Fruit fly (Drosophila melanogaster): ENCODE measurements around the gene CG10516.
A peak's percentile ranks its signal among the peaks of the same experiment; 100 is the strongest.

Gene CG10516

DNA sequence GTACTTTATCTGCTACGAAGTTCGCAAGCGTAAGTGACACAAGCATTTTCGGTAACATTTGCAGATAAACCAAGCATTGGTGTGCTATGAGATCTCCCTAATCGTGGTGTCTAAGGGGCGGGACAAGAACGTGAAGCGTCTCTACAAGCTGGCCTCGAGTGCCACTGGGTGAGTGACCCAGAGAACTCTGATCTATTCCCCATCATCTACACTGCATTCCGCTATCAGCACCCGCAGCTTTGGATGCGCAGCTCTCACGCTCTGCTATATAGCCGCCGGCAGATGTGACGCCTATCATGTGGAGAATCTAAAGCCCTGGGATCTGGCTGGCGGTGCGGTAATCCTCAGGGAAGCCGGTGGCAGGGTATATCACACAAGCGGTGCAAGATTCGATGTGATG is 11.2 kb downstream of the CG10516 start:
- TF ChIP-seq CrebB (tag; optimal IDR thresholded peaks at IDR 0.05) (no peak), CG10959 (GFP tag; IDR thresholded peaks at IDR 0.05) (no peak), CG10543 (GFP tag; optimal IDR thresholded peaks at IDR 0.05) (no peak), grau (tag; optimal IDR thresholded peaks at IDR 0.05) (no peak), CG7963 (GFP tag; IDR thresholded peaks at IDR 0.05; ENCODE audit: partially characterized antibody) (0 out of 3 replicates have a peak, but pooled peaks have one; percentile 19), CG1647 (GFP tag; optimal IDR thresholded peaks at IDR 0.05) (no peak), Pdp1 (GFP tag; optimal IDR thresholded peaks at IDR 0.05) (peak in 1 of 2 experiments; percentile 8), CG13123 (GFP tag; optimal IDR thresholded peaks at IDR 0.05) (no peak), CG14441 (GFP tag; IDR thresholded peaks at IDR 0.05) (0 out of 2 replicates have a peak, but pooled peaks have one; percentile 10), Hr78 (GFP tag; optimal IDR thresholded peaks at IDR 0.05) (peak in 1 of 2 experiments; percentile 16)

DNA sequence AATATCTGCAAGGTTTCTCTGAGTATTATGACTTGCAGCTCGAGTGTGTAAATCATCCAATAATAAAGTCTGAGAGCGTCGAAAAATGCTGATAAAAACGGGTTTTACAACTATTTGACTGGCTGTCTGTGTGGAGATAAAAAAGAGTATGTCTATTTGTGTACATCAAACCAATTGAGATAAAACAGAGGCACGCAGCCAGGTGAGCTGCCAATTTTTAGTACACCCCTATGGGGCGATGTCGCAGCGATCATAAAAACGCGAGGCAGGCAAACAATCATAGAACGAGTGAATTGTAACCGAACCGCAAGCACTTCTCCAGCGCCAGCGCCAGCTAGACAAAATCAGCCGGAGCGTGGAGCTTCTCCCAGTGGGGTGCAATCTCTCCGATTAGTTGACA is 11.9 kb downstream of the CG10516 start, which contains the start of gene CG17027:
CG17027 (plus strand) TSS at position 189 of the 400 bp plus-strand sequence.
- TF ChIP-seq Ada2b (GFP tag; IDR thresholded peaks at IDR 0.05) = no peak
- no peak for TF ChIP-seq tio (GFP tag; optimal IDR thresholded peaks at IDR 0.05)
- no peak for TF ChIP-seq eyg (GFP tag; optimal IDR thresholded peaks at IDR 0.05)
- no peak for TF ChIP-seq grn (GFP tag; optimal IDR thresholded peaks at IDR 0.05)
- TF ChIP-seq CG9215 (GFP tag; IDR thresholded peaks at IDR 0.05) = no peak
- TF ChIP-seq Neu2 (GFP tag; optimal IDR thresholded peaks at IDR 0.05; ENCODE audit: borderline replicate concordance) = no peak
- no peak for TF ChIP-seq peb (GFP tag; IDR thresholded peaks at IDR 0.05)
- no peak for TF ChIP-seq CG11247 (GFP tag; IDR thresholded peaks at IDR 0.05)
- TF ChIP-seq Fer1 (GFP tag; optimal IDR thresholded peaks at IDR 0.05) = peak; percentile 0
- TF ChIP-seq Nf-YA (GFP tag; IDR thresholded peaks at IDR 0.05) = no peak
- TF ChIP-seq CG13894 (tag; optimal IDR thresholded peaks at IDR 0.05) = peak; percentile 53
- TF ChIP-seq nerfin-1 (tag; optimal IDR thresholded peaks at IDR 0.05) = no peak
- peak; percentile 50 for TF ChIP-seq sug (tag; optimal IDR thresholded peaks at IDR 0.05)
- no peak for TF ChIP-seq wdn (GFP tag; IDR thresholded peaks at IDR 0.05)
- no peak for TF ChIP-seq CG5180 (GFP tag; optimal IDR thresholded peaks at IDR 0.05)
- TF ChIP-seq CG15269 (tag; optimal IDR thresholded peaks at IDR 0.05) = peak; percentile 6
- TF ChIP-seq CG4707 (GFP tag; optimal IDR thresholded peaks at IDR 0.05) = no peak
- TF ChIP-seq lov (optimal IDR thresholded peaks at IDR 0.05) = no peak
- no peak for TF ChIP-seq lov (GFP tag; IDR thresholded peaks at IDR 0.05)
- TF ChIP-seq abd-A (tag; optimal IDR thresholded peaks at IDR 0.05) = no peak
- no peak for TF ChIP-seq CG2712 (tag; optimal IDR thresholded peaks at IDR 0.05)
- no peak for TF ChIP-seq cas (GFP tag; IDR thresholded peaks at IDR 0.05)
- no peak for TF ChIP-seq CG14860 (GFP tag; IDR thresholded peaks at IDR 0.05; ENCODE audit: partially characterized antibody)
- TF ChIP-seq ems (GFP tag; optimal IDR thresholded peaks at IDR 0.05) = no peak
- no peak for TF ChIP-seq pnt (GFP tag; optimal IDR thresholded peaks at IDR 0.05)
- no peak for TF ChIP-seq cwo (GFP tag; optimal IDR thresholded peaks at IDR 0.05)
- TF ChIP-seq CG1647 (GFP tag; optimal IDR thresholded peaks at IDR 0.05) = no peak
- TF ChIP-seq bab2 (GFP tag; optimal IDR thresholded peaks at IDR 0.05) = no peak
- no peak for TF ChIP-seq HLH4C (GFP tag; IDR thresholded peaks at IDR 0.05; ENCODE audit: partially characterized antibody)
- TF ChIP-seq CG2678 (tag; optimal IDR thresholded peaks at IDR 0.05) = peak; percentile 35
- no peak for TF ChIP-seq Myb (GFP tag; optimal IDR thresholded peaks at IDR 0.05)
- no peak for TF ChIP-seq ab (GFP tag; optimal IDR thresholded peaks at IDR 0.05)
- no peak for TF ChIP-seq CG2875 (GFP tag; optimal IDR thresholded peaks at IDR 0.05)
- TF ChIP-seq ash1 (GFP tag; optimal IDR thresholded peaks at IDR 0.05) = no peak
- TF ChIP-seq ci (GFP tag; IDR thresholded peaks at IDR 0.05) = no peak
- TF ChIP-seq E2f2 (GFP tag; IDR thresholded peaks at IDR 0.05) = no peak
- TF ChIP-seq CG18764 (GFP tag; optimal IDR thresholded peaks at IDR 0.05) = no peak
- TF ChIP-seq Bgb (GFP tag; IDR thresholded peaks at IDR 0.05; ENCODE audit: partially characterized antibody) = no peak
- TF ChIP-seq CG10565 (GFP tag; optimal IDR thresholded peaks at IDR 0.05) = no peak
- TF ChIP-seq zfh2 (GFP tag; optimal IDR thresholded peaks at IDR 0.05) = no peak
- TF ChIP-seq croc (GFP tag; conservative IDR thresholded peaks at IDR 0.05) = no peak

Measured in whole organism, embryonic.